Fruit fly (Drosophila melanogaster): ENCODE data around the gene CG7548.

dm6 chr3L:7496097-7496496 is 9.9 kb downstream of the CG7548 start, which contains the start of gene Cyp4d8:
- TF ChIP-seq usp (GFP tag; optimal IDR thresholded peaks at IDR 0.05) (no peak), CG8478 (optimal IDR thresholded peaks at IDR 0.05) (no peak)

All from whole organism.